Fruit fly (Drosophila melanogaster): ENCODE measurements around the gene Chrac-14.

Chrac-14 gene

dm6 chr2L:8471667-8472066 lies 34.5 kb downstream of the Chrac-14 start:
- TF ChIP-seq Vsx2 (GFP tag; optimal IDR thresholded peaks at IDR 0.05; ENCODE audit: partially characterized antibody) = no peak
- peak; percentile 7 for TF ChIP-seq h (GFP tag; optimal IDR thresholded peaks at IDR 0.05)
- no peak for TF ChIP-seq fru (GFP tag; optimal IDR thresholded peaks at IDR 0.05)
- TF ChIP-seq HLH106 (tag; optimal IDR thresholded peaks at IDR 0.05) = no peak
- TF ChIP-seq sv (GFP tag; optimal IDR thresholded peaks at IDR 0.05) = no peak
- no peak for TF ChIP-seq jim (GFP tag; optimal IDR thresholded peaks at IDR 0.05)
- no peak for TF ChIP-seq sage (GFP tag; optimal IDR thresholded peaks at IDR 0.05)
- TF ChIP-seq pan (optimal IDR thresholded peaks at IDR 0.05) = no peak
- TF ChIP-seq Abd-B (GFP tag; optimal IDR thresholded peaks at IDR 0.05) = no peak
- peak in 1 of 2 experiments; percentile 22 for TF ChIP-seq foxo (GFP tag; optimal IDR thresholded peaks at IDR 0.05)
- no peak for TF ChIP-seq Hnf4 (GFP tag; optimal IDR thresholded peaks at IDR 0.05)
- no peak for TF ChIP-seq ey (GFP tag; optimal IDR thresholded peaks at IDR 0.05)
- TF ChIP-seq GATAd (GFP tag; optimal IDR thresholded peaks at IDR 0.05) = no peak
- TF ChIP-seq CG9705 (GFP tag; optimal IDR thresholded peaks at IDR 0.05) = no peak
- no peak for TF ChIP-seq dmrt93B (GFP tag; optimal IDR thresholded peaks at IDR 0.05)
- no peak for TF ChIP-seq woc (GFP tag; optimal IDR thresholded peaks at IDR 0.05)
- no peak for TF ChIP-seq Myc (optimal IDR thresholded peaks at IDR 0.05)
- TF ChIP-seq Hr83 (GFP tag; optimal IDR thresholded peaks at IDR 0.05; ENCODE audit: poor library complexity, severe bottlenecking) = no peak
- TF ChIP-seq N (GFP tag; optimal IDR thresholded peaks at IDR 0.05) = no peak
- TF ChIP-seq lola (GFP tag; optimal IDR thresholded peaks at IDR 0.05) = no peak
- no peak for TF ChIP-seq Jra (GFP tag; optimal IDR thresholded peaks at IDR 0.05)
- no peak for TF ChIP-seq Dif (GFP tag; optimal IDR thresholded peaks at IDR 0.05; ENCODE audit: partially characterized antibody)
- peak; percentile 32 for TF ChIP-seq Sp1 (GFP tag; optimal IDR thresholded peaks at IDR 0.05)
- TF ChIP-seq dl (GFP tag; optimal IDR thresholded peaks at IDR 0.05; ENCODE audit: insufficient read depth in 1 of 2, partially characterized antibody in 2 of 2) = no peak
- no peak for TF ChIP-seq psq (GFP tag; optimal IDR thresholded peaks at IDR 0.05)

- peak; percentile 73 for TF ChIP-seq CG32264 (GFP tag; optimal IDR thresholded peaks at IDR 0.05)
- peak; percentile 32 for TF ChIP-seq sage (GFP tag; optimal IDR thresholded peaks at IDR 0.05)
- peak; percentile 78 for TF ChIP-seq HLH106 (tag; optimal IDR thresholded peaks at IDR 0.05)
- TF ChIP-seq dmrt93B (GFP tag; optimal IDR thresholded peaks at IDR 0.05) = peak; percentile 76
- peak; percentile 73 for TF ChIP-seq psq (GFP tag; optimal IDR thresholded peaks at IDR 0.05)
- no peak for TF ChIP-seq tai (GFP tag; optimal IDR thresholded peaks at IDR 0.05)
- TF ChIP-seq lola (GFP tag; optimal IDR thresholded peaks at IDR 0.05) = no peak
- peak; percentile 42 for TF ChIP-seq Hnf4 (GFP tag; optimal IDR thresholded peaks at IDR 0.05)
- TF ChIP-seq Rel (GFP tag; optimal IDR thresholded peaks at IDR 0.05) = no peak
- TF ChIP-seq Rel (tag; optimal IDR thresholded peaks at IDR 0.05) = peak; percentile 8
- peak; percentile 85 for TF ChIP-seq h (GFP tag; optimal IDR thresholded peaks at IDR 0.05)
- no peak for TF ChIP-seq Dfd (GFP tag; optimal IDR thresholded peaks at IDR 0.05)
- no peak for TF ChIP-seq Myc (optimal IDR thresholded peaks at IDR 0.05)
- peak; percentile 70 for TF ChIP-seq CG9705 (GFP tag; optimal IDR thresholded peaks at IDR 0.05)
- no peak for TF ChIP-seq GATAd (GFP tag; optimal IDR thresholded peaks at IDR 0.05)
- peak; percentile 73 for TF ChIP-seq brk (GFP tag; optimal IDR thresholded peaks at IDR 0.05)
- no peak for TF ChIP-seq Hr78 (GFP tag; optimal IDR thresholded peaks at IDR 0.05)
- peak; percentile 74 for TF ChIP-seq woc (GFP tag; optimal IDR thresholded peaks at IDR 0.05)
- TF ChIP-seq br (GFP tag; optimal IDR thresholded peaks at IDR 0.05) = peak; percentile 83
- peak; percentile 88 for TF ChIP-seq ey (GFP tag; optimal IDR thresholded peaks at IDR 0.05)
- no peak for TF ChIP-seq Mio (GFP tag; optimal IDR thresholded peaks at IDR 0.05)
- TF ChIP-seq dsf (GFP tag; optimal IDR thresholded peaks at IDR 0.05; ENCODE audit: borderline replicate concordance) = no peak
- TF ChIP-seq OdsH (GFP tag; optimal IDR thresholded peaks at IDR 0.05) = peak; percentile 74
- no peak for TF ChIP-seq dl (GFP tag; optimal IDR thresholded peaks at IDR 0.05; ENCODE audit: insufficient read depth in 1 of 2, partially characterized antibody in 2 of 2)
- peak; percentile 73 for TF ChIP-seq rgr (GFP tag; optimal IDR thresholded peaks at IDR 0.05)
- no peak for TF ChIP-seq N (GFP tag; optimal IDR thresholded peaks at IDR 0.05)
- TF ChIP-seq Jra (GFP tag; optimal IDR thresholded peaks at IDR 0.05) = peak; percentile 21
- TF ChIP-seq Sp1 (GFP tag; optimal IDR thresholded peaks at IDR 0.05) = peak; percentile 82
- no peak for TF ChIP-seq Dif (GFP tag; optimal IDR thresholded peaks at IDR 0.05; ENCODE audit: partially characterized antibody)
- no peak for TF ChIP-seq pan (optimal IDR thresholded peaks at IDR 0.05)
- no peak for TF ChIP-seq Vsx2 (GFP tag; optimal IDR thresholded peaks at IDR 0.05; ENCODE audit: partially characterized antibody)
- peak; percentile 86 for TF ChIP-seq fru (GFP tag; optimal IDR thresholded peaks at IDR 0.05)
- no peak for TF ChIP-seq jim (GFP tag; optimal IDR thresholded peaks at IDR 0.05)
- no peak for TF ChIP-seq Abd-B (GFP tag; optimal IDR thresholded peaks at IDR 0.05)
- TF ChIP-seq foxo (GFP tag; optimal IDR thresholded peaks at IDR 0.05) = peak; percentile 36 to 76
- no peak for TF ChIP-seq CrebA (GFP tag; optimal IDR thresholded peaks at IDR 0.05; ENCODE audit: borderline replicate concordance)
- no peak for TF ChIP-seq usp (GFP tag; optimal IDR thresholded peaks at IDR 0.05)
These were observed 36.2 kb downstream of the Chrac-14 start for dm6 chr2L:8473448-8473847.
